Worm (Caenorhabditis elegans) whole organism, L4 larva: ENCODE measurements around the gene F52B10.3.
A peak's percentile ranks its signal among the peaks of the same experiment; 100 is the strongest.

Experiments used
- D1046.2 ChIP-seq: fragments of 200-800 bp; sonication (Bioruptor generic); IDR thresholded peaks from 2 replicates; pipeline ENCODE4 v1.3.6; 2022; ENCODE audit warnings: missing genetic modification characterization, missing compliant biosample characterization
- F10B5.3 ChIP-seq: sonication (generic microtip); optimal IDR thresholded peaks from 2 replicates; lab custom pipeline; 2016; ENCODE audit warnings: mild to moderate bottlenecking, missing genetic modification characterization, missing compliant biosample characterization
- F26F4.8 ChIP-seq: fragments of 200-800 bp; sonication (Bioruptor generic); conservative IDR thresholded peaks from 2 replicates; pipeline ENCODE4 v1.3.6; 2022; ENCODE audit warnings: missing genetic modification characterization, missing compliant biosample characterization
- F37D6.2 ChIP-seq: sonication (generic microtip); optimal IDR thresholded peaks from 2 replicates; lab custom pipeline; 2016; ENCODE audit warnings: mild to moderate bottlenecking, missing genetic modification characterization, missing compliant biosample characterization
- F44E2.7 ChIP-seq: fragments of 200-800 bp; sonication (Bioruptor generic); IDR thresholded peaks from 2 replicates; pipeline ENCODE4 v2.1.2; 2022; ENCODE audit warnings: missing genetic modification characterization, missing compliant biosample characterization
- R02D3.7 ChIP-seq: fragments of 150-350 bp; sonication (generic microtip); optimal IDR thresholded peaks from 3 replicates; lab custom pipeline; 2014; ENCODE audit warnings: missing biosample characterization, missing genetic modification characterization
- Y48G9A.11 ChIP-seq: fragments of 200-800 bp; sonication (Bioruptor generic); IDR thresholded peaks from 2 replicates; pipeline ENCODE4 v1.3.6; 2022; ENCODE audit warnings: missing genetic modification reagents, missing genetic modification characterization, missing compliant biosample characterization
- ZK337.2 ChIP-seq: fragments of 200-800 bp; sonication (Bioruptor generic); IDR thresholded peaks from 2 replicates; pipeline ENCODE4 v1.3.6; 2022; ENCODE audit warnings: missing genetic modification reagents, missing genetic modification characterization, missing compliant biosample characterization
- ama-1 ChIP-seq: fragments of 150-350 bp; optimal IDR thresholded peaks from 2 replicates; lab custom pipeline; 2014; ENCODE audit warnings: inconsistent platforms, mixed read lengths
- arid-1 ChIP-seq: fragments of 200-800 bp; sonication (Bioruptor generic); conservative IDR thresholded peaks from 2 replicates; pipeline ENCODE4 v1.3.6; 2022; ENCODE audit warnings: missing genetic modification reagents, missing genetic modification characterization, missing compliant biosample characterization
- ceh-20 ChIP-seq: fragments of 200-800 bp; sonication (Bioruptor generic); IDR thresholded peaks from 2 replicates; pipeline ENCODE4 v1.3.6; 2022; ENCODE audit warnings: missing genetic modification reagents, missing genetic modification characterization, missing compliant biosample characterization
- ces-1 ChIP-seq: fragments of 150-350 bp; sonication (generic microtip); optimal IDR thresholded peaks from 4 replicates; lab custom pipeline; 2014; ENCODE audit warnings: missing biosample characterization, missing genetic modification reagents, missing genetic modification characterization
- ctbp-1 ChIP-seq: fragments of 200-800 bp; sonication (Bioruptor generic); IDR thresholded peaks from 2 replicates; pipeline ENCODE4 v1.3.6; 2022; ENCODE audit warnings: missing genetic modification reagents, missing genetic modification characterization, missing compliant biosample characterization
- daf-12 ChIP-seq: fragments of 150-350 bp; optimal IDR thresholded peaks from 2 replicates; lab custom pipeline; 2014; ENCODE audit warnings: missing biosample characterization, missing genetic modification reagents, missing genetic modification characterization
- daf-19 ChIP-seq: fragments of 200-800 bp; sonication (Bioruptor generic); conservative IDR thresholded peaks from 2 replicates; pipeline ENCODE4 v1.3.6; 2022; ENCODE audit warnings: missing genetic modification characterization, missing compliant biosample characterization
- dmd-8 ChIP-seq: fragments of 200-800 bp; sonication (Bioruptor generic); IDR thresholded peaks from 2 replicates; pipeline ENCODE4 v1.3.6; 2022; ENCODE audit warnings: missing genetic modification characterization, missing compliant biosample characterization
- dmd-9 ChIP-seq: fragments of 200-800 bp; sonication (Bioruptor generic); IDR thresholded peaks from 2 replicates; pipeline ENCODE4 v1.3.6; 2022; ENCODE audit warnings: missing genetic modification reagents, missing genetic modification characterization, missing compliant biosample characterization
- jun-1 ChIP-seq: fragments of 150-350 bp; optimal IDR thresholded peaks from 2 replicates; lab custom pipeline; 2014; ENCODE audit warnings: missing biosample characterization, missing genetic modification reagents, missing genetic modification characterization
- lim-7 ChIP-seq: fragments of 200-800 bp; sonication (Bioruptor generic); IDR thresholded peaks from 2 replicates; pipeline ENCODE4 v1.3.6; 2022; ENCODE audit warnings: missing genetic modification characterization, missing compliant biosample characterization
- lin-1 ChIP-seq: fragments of 200-800 bp; sonication (Bioruptor generic); IDR thresholded peaks from 2 replicates; pipeline ENCODE4 v1.3.6; 2022; ENCODE audit warnings: missing genetic modification reagents, missing genetic modification characterization, missing compliant biosample characterization
- lin-29 ChIP-seq: fragments of 200-800 bp; sonication (Bioruptor generic); IDR thresholded peaks from 2 replicates; pipeline ENCODE4 v1.3.6; 2022; ENCODE audit warnings: missing genetic modification reagents, missing genetic modification characterization, missing compliant biosample characterization
- lin-38 ChIP-seq: fragments of 200-800 bp; sonication (Bioruptor generic); IDR thresholded peaks from 2 replicates; pipeline ENCODE4 v1.3.6; 2022; ENCODE audit warnings: missing genetic modification reagents, missing genetic modification characterization, missing compliant biosample characterization
- mdt-29 ChIP-seq: fragments of 200-800 bp; sonication (Bioruptor generic); IDR thresholded peaks from 2 replicates; pipeline ENCODE4 v1.3.6; 2022; ENCODE audit warnings: missing genetic modification reagents, missing genetic modification characterization, missing compliant biosample characterization
- mes-2 ChIP-seq: sonication (generic microtip); optimal IDR thresholded peaks from 2 replicates; lab custom pipeline; 2016; ENCODE audit warnings: missing genotype, mild to moderate bottlenecking, missing genetic modification characterization, missing compliant biosample characterization; ENCODE audit not compliant: poor library complexity, severe bottlenecking
- mxl-2 ChIP-seq: fragments of 200-800 bp; sonication (Bioruptor generic); conservative IDR thresholded peaks from 2 replicates; pipeline ENCODE4 v1.3.6; 2022; ENCODE audit warnings: missing genetic modification reagents, missing genetic modification characterization, missing compliant biosample characterization
- mxl-3 ChIP-seq: fragments of 200-800 bp; sonication (Bioruptor generic); optimal IDR thresholded peaks from 2 replicates; lab custom pipeline; 2018; ENCODE audit warnings: mild to moderate bottlenecking, missing genetic modification characterization, missing compliant biosample characterization
- nhr-10 ChIP-seq: fragments of 150-350 bp; optimal IDR thresholded peaks from 2 replicates; lab custom pipeline; 2014; ENCODE audit warnings: missing biosample characterization, missing genetic modification characterization
- nhr-11 ChIP-seq: fragments of 150-350 bp; optimal IDR thresholded peaks from 2 replicates; lab custom pipeline; 2014; ENCODE audit warnings: missing biosample characterization, missing genetic modification characterization
- nhr-42 ChIP-seq: fragments of 200-800 bp; sonication (Bioruptor generic); IDR thresholded peaks from 2 replicates; pipeline ENCODE4 v1.3.6; 2022; ENCODE audit warnings: missing genetic modification characterization, missing compliant biosample characterization
- nhr-48 ChIP-seq: sonication (generic microtip); optimal IDR thresholded peaks from 2 replicates; lab custom pipeline; 2016; ENCODE audit warnings: mild to moderate bottlenecking, missing genetic modification characterization, missing compliant biosample characterization
- php-3 ChIP-seq: fragments of 200-800 bp; sonication (Bioruptor generic); IDR thresholded peaks from 2 replicates; pipeline ENCODE4 v1.3.6; 2022; ENCODE audit warnings: missing genetic modification reagents, missing genetic modification characterization, missing compliant biosample characterization
- rbr-2 ChIP-seq: sonication (generic microtip); optimal IDR thresholded peaks from 2 replicates; lab custom pipeline; 2016; ENCODE audit warnings: missing genotype, missing genetic modification characterization, missing compliant biosample characterization
- skn-1 ChIP-seq: fragments of 150-350 bp; optimal IDR thresholded peaks from 2 replicates; lab custom pipeline; 2014; ENCODE audit warnings: missing biosample characterization, missing genetic modification characterization
- snpc-1.2 ChIP-seq: fragments of 200-800 bp; sonication (Bioruptor generic); IDR thresholded peaks from 2 replicates; pipeline ENCODE4 v1.3.6; 2022; ENCODE audit warnings: missing genetic modification reagents, missing genetic modification characterization, missing compliant biosample characterization
- snpc-4 ChIP-seq: fragments of 150-350 bp; optimal IDR thresholded peaks from 2 replicates; lab custom pipeline; 2014; ENCODE audit warnings: missing biosample characterization, missing genetic modification characterization
- spr-1 ChIP-seq: sonication (generic microtip); optimal IDR thresholded peaks from 2 replicates; lab custom pipeline; 2016; ENCODE audit warnings: mild to moderate bottlenecking, missing genetic modification characterization, missing compliant biosample characterization
- spr-3 ChIP-seq: fragments of 200-800 bp; sonication (Bioruptor generic); optimal IDR thresholded peaks from 2 replicates; lab custom pipeline; 2018; ENCODE audit warnings: mild to moderate bottlenecking, missing genetic modification characterization, missing compliant biosample characterization
- tag-97 ChIP-seq: fragments of 200-800 bp; sonication (Bioruptor generic); IDR thresholded peaks from 2 replicates; pipeline ENCODE4 v1.3.6; 2022; ENCODE audit warnings: missing genetic modification characterization, missing compliant biosample characterization
- tra-1 ChIP-seq: fragments of 200-800 bp; sonication (Bioruptor generic); IDR thresholded peaks from 2 replicates; pipeline ENCODE4 v1.3.6; 2022; ENCODE audit warnings: missing genetic modification reagents, missing genetic modification characterization, missing compliant biosample characterization
- unc-39 ChIP-seq: sonication (generic microtip); optimal IDR thresholded peaks from 2 replicates; lab custom pipeline; 2017; ENCODE audit warnings: missing biosample characterization, missing genetic modification characterization
- unc-62 ChIP-seq, 3 experiments: fragments of 150-350 bp in 1 of 3; sonication (generic microtip); optimal IDR thresholded peaks in 2 of 3; peaks in 1 of 3; 1 replicate in 1 of 3; 2 replicates in 2 of 3; lab custom pipeline; 2014 to 2017; ENCODE audit warnings: missing biosample characterization in 3 of 3, missing genetic modification characterization in 3 of 3, missing genetic modification reagents in 3 of 3, missing genotype in 1 of 3
- zfp-2 ChIP-seq: sonication (generic microtip); optimal IDR thresholded peaks from 2 replicates; lab custom pipeline; 2016; ENCODE audit warnings: mild to moderate bottlenecking, missing genetic modification characterization, missing compliant biosample characterization
- zfp-3 ChIP-seq: fragments of 200-800 bp; sonication (Bioruptor generic); conservative IDR thresholded peaks from 2 replicates; pipeline ENCODE4 v1.3.6; 2022; ENCODE audit warnings: missing genetic modification reagents, missing genetic modification characterization, missing compliant biosample characterization
- ztf-7 ChIP-seq: fragments of 150-350 bp; optimal IDR thresholded peaks from 2 replicates; lab custom pipeline; 2014; ENCODE audit warnings: missing biosample characterization, missing genetic modification characterization

F52B10.3 gene

ce11 chrX:2893026-2893662 is 5.0 kb downstream of the F52B10.3 start (continued):
- no peak for TF ChIP-seq ceh-20 (GFP tag; lab: Robert Waterston, UW)
- TF ChIP-seq F37D6.2 (tag; lab: Kevin White, UChicago): no peak
- TF ChIP-seq php-3 (GFP tag; lab: Robert Waterston, UW): no peak
- TF ChIP-seq mdt-29 (GFP tag; lab: Robert Waterston, UW): no peak
- no peak for TF ChIP-seq tra-1 (GFP tag; lab: Robert Waterston, UW)
- 0 out of 2 replicates have a peak, but pooled peaks have one; percentile 15 for TF ChIP-seq zfp-3 (GFP tag; lab: Robert Waterston, UW)
- peak; percentile 9 for TF ChIP-seq mxl-3 (GFP tag; lab: Kevin White, UChicago)
- TF ChIP-seq zfp-2 (tag; lab: Kevin White, UChicago): no peak
- peak; percentile 46; the same call in 1 of the 2 replicates for TF ChIP-seq mxl-2 (GFP tag; lab: Robert Waterston, UW)
- TF ChIP-seq F44E2.7 (GFP tag; lab: Robert Waterston, UW): no peak
- TF ChIP-seq dmd-8 (GFP tag; lab: Robert Waterston, UW): no peak
- no peak for TF ChIP-seq lin-1 (GFP tag; lab: Robert Waterston, UW)
- no peak for TF ChIP-seq jun-1 (tag; lab: Kevin White, UChicago)
- TF ChIP-seq nhr-42: 0 out of 2 replicates have a peak, but pooled peaks have one; percentile 9
- TF ChIP-seq, all 104 proteins: peak for 14

ce11 chrX:2891879-2892278 is 6.3 kb downstream of the F52B10.3 start:
- peak; percentile 73 for TF ChIP-seq snpc-4 (tag; lab: Kevin White, UChicago)
- TF ChIP-seq daf-19 (GFP tag; lab: Robert Waterston, UW): no peak
- TF ChIP-seq dmd-9 (GFP tag; lab: Robert Waterston, UW): no peak
- no peak for TF ChIP-seq daf-12 (tag; lab: Kevin White, UChicago)
- TF ChIP-seq mdt-29 (GFP tag; lab: Robert Waterston, UW): 0 out of 2 replicates have a peak, but pooled peaks have one; percentile 19
- TF ChIP-seq nhr-10 (tag; lab: Kevin White, UChicago): no peak
- TF ChIP-seq snpc-1.2 (GFP tag; lab: Robert Waterston, UW): 0 out of 2 replicates have a peak, but pooled peaks have one; percentile 40
- no peak for TF ChIP-seq F26F4.8 (GFP tag; lab: Robert Waterston, UW)
- no peak for TF ChIP-seq spr-3 (GFP tag; lab: Kevin White, UChicago)
- TF ChIP-seq php-3 (GFP tag; lab: Robert Waterston, UW): no peak
- TF ChIP-seq ctbp-1 (GFP tag; lab: Robert Waterston, UW): no peak
- TF ChIP-seq nhr-42: 0 out of 2 replicates have a peak, but pooled peaks have one; percentile 58

- TF ChIP-seq ces-1 (GFP tag; lab: Kevin White, UChicago) (no peak), D1046.2 (no peak), rbr-2 (tag; lab: Kevin White, UChicago) (peak; percentile 43), nhr-48 (tag; lab: Kevin White, UChicago) (peak; percentile 77), Y48G9A.11 (GFP tag; lab: Robert Waterston, UW) (no peak), lin-29 (no peak), lin-38 (GFP tag; lab: Robert Waterston, UW) (no peak), ztf-7 (tag; lab: Kevin White, UChicago) (no peak), ZK337.2 (no peak), F10B5.3 (tag; lab: Kevin White, UChicago) (no peak), snpc-4 (tag; lab: Kevin White, UChicago) (no peak), R02D3.7 (tag; lab: Kevin White, UChicago) (no peak), lim-7 (GFP tag; lab: Robert Waterston, UW) (no peak), F26F4.8 (GFP tag; lab: Robert Waterston, UW) (no peak), mes-2 (tag; lab: Kevin White, UChicago) (peak; percentile 5), jun-1 (tag; lab: Kevin White, UChicago) (no peak), arid-1 (GFP tag; lab: Robert Waterston, UW) (no peak), mxl-3 (GFP tag; lab: Kevin White, UChicago) (peak; percentile 83), nhr-42 (no peak), nhr-11 (no peak), skn-1 (tag; lab: Kevin White, UChicago) (no peak), unc-62 (GFP tag; optimal IDR thresholded peaks at IDR 0.05 in 1 of 2; lab: Kevin White, UChicago) (peak in 1 of 2 experiments; percentile 81), unc-62 (tag; optimal IDR thresholded peaks at IDR 0.05; lab: Kevin White, UChicago) (no peak), unc-39 (no peak), tag-97 (no peak), spr-1 (peak; percentile 19), ama-1 (lab: Kevin White, UChicago) (peak; percentile 89), lin-1 (GFP tag; lab: Robert Waterston, UW) (no peak)
Measured at ce11 chrX:2891141-2891739, 6.9 kb downstream of the F52B10.3 start, which contains the start of gene B0410.3. Gene B0410.3 (minus strand): TSS chrX:2891491.
